Worm (Caenorhabditis elegans) whole organism, midembryonic: ENCODE data around the gene clec-179.

Experiments used
- T22C8.4 ChIP-seq: fragments of 200-800 bp; sonication (Bioruptor generic); IDR thresholded peaks from 2 replicates; pipeline ENCODE4 v1.3.6; 2022; ENCODE audit warnings: missing genetic modification characterization, missing compliant biosample characterization
- cog-1 ChIP-seq: sonication (generic microtip); optimal IDR thresholded peaks from 2 replicates; lab custom pipeline; 2016; ENCODE audit warnings: missing genetic modification characterization, missing compliant biosample characterization
- flt-1 ChIP-seq: fragments of 200-800 bp; sonication (Bioruptor generic); IDR thresholded peaks from 2 replicates; pipeline ENCODE4 v1.3.6; 2022; ENCODE audit warnings: missing genetic modification characterization, missing compliant biosample characterization
- klf-2 ChIP-seq: fragments of 200-800 bp; sonication (Bioruptor generic); conservative IDR thresholded peaks from 2 replicates; pipeline ENCODE4 v1.3.6; 2022; ENCODE audit warnings: missing genetic modification reagents, missing genetic modification characterization, missing compliant biosample characterization
- med-1 ChIP-seq: sonication (generic microtip); optimal IDR thresholded peaks from 2 replicates; lab custom pipeline; 2017; ENCODE audit warnings: missing genetic modification characterization, mild to moderate bottlenecking, missing compliant biosample characterization, antibody characterized with exemption, missing genetic modification reagents; ENCODE audit not compliant: insufficient read depth
- ref-1 ChIP-seq: fragments of 200-800 bp; sonication (Bioruptor generic); conservative IDR thresholded peaks from 2 replicates; pipeline ENCODE4 v1.3.6; 2022; ENCODE audit warnings: missing genetic modification reagents, missing genetic modification characterization, missing compliant biosample characterization
- tab-1 ChIP-seq: fragments of 200-800 bp; sonication (Bioruptor generic); IDR thresholded peaks from 2 replicates; pipeline ENCODE4 v1.3.6; 2022; ENCODE audit warnings: missing genetic modification characterization, missing compliant biosample characterization
- ztf-23 ChIP-seq: fragments of 200-800 bp; sonication (Bioruptor generic); IDR thresholded peaks from 2 replicates; pipeline ENCODE4 v1.3.6; 2022; ENCODE audit warnings: missing genetic modification reagents, missing genetic modification characterization, missing compliant biosample characterization
- ztf-29 ChIP-seq: fragments of 200-800 bp; sonication (Bioruptor generic); IDR thresholded peaks from 2 replicates; pipeline ENCODE4 v1.3.6; 2022; ENCODE audit warnings: missing genetic modification reagents, missing genetic modification characterization, missing compliant biosample characterization

The clec-179 gene

DNA sequence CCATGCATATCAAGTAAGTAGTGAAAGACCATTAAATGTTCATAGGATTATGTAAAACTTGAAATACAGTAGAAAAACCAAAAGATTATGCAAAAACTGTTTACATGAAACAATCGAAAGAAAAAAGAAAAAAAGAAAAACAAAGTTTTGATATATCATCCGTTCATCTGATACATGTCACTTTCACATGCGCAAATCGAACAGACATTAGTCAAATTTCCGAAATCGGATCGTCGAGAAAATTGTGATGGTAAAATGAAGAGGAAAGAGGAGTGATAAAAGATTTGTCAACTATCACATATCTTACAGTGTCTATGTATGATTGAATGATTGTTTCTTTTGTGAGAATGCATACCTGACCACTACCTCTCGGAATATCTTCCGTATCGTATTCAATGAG lies 24.5 kb upstream of the clec-179 start:
- no peak for TF ChIP-seq ztf-23 (GFP tag; lab: Robert Waterston, UW)
- no peak for TF ChIP-seq med-1 (GFP tag; lab: Kevin White, UChicago)
- TF ChIP-seq tab-1 (GFP tag; lab: Robert Waterston, UW) = no peak
- TF ChIP-seq ztf-29 (GFP tag; lab: Robert Waterston, UW) = no peak
- no peak for TF ChIP-seq klf-2
- TF ChIP-seq T22C8.4 (GFP tag; lab: Robert Waterston, UW) = no peak
- TF ChIP-seq ref-1 (GFP tag; lab: Robert Waterston, UW) = no peak
- no peak for TF ChIP-seq cog-1 (tag; lab: Kevin White, UChicago)
- no peak for TF ChIP-seq flt-1

DNA sequence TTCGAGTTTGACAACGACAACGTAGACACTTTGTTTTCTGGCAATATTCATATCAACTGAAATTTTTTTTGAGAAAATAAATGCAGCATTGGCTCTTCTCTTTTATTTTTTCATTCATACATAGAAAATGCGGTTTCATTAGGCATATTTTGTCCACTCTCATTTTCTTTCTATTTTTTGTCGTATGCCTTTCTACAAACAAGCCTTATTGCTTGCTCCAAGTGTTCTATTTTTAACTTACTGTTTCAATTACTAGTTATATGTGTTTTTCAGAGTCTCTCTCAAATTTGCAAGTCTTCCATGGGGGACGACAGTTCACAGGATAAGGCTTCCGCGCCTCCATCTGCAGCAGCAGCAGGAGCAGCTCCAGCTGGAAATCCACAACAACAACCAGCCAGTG lies 21.5 kb upstream of the clec-179 start, which contains the start of gene kcc-1:
Gene kcc-1 (plus strand): TSS at position 301 of the 400 bp plus-strand sequence.
- TF ChIP-seq flt-1 = no peak
- no peak for TF ChIP-seq ztf-23 (GFP tag; lab: Robert Waterston, UW)
- no peak for TF ChIP-seq ztf-29 (GFP tag; lab: Robert Waterston, UW)
- no peak for TF ChIP-seq T22C8.4 (GFP tag; lab: Robert Waterston, UW)
- no peak for TF ChIP-seq cog-1 (tag; lab: Kevin White, UChicago)
- no peak for TF ChIP-seq med-1 (GFP tag; lab: Kevin White, UChicago)
- no peak for TF ChIP-seq ref-1 (GFP tag; lab: Robert Waterston, UW)
- TF ChIP-seq klf-2 = no peak
- TF ChIP-seq tab-1 (GFP tag; lab: Robert Waterston, UW) = no peak

DNA sequence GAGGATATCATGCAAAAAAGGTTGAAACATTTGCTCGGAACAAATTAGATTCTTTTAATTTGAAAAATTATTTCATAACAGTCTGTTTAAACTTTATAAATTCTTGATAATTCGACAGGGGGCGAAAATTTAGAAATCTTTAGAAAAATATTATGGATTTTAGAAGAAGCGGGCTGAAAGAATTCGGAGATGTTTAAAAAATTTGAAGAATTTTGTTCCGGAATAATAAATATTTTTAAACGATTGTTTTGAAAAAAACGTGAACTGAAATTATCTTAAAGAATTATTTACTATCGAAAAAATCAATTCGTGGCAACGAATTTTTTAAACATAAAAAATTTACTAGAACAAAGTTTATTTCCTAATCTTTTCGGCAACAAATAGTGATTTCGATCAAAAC lies 19.2 kb upstream of the clec-179 start, which contains the start of gene R13A1.3:
Gene R13A1.3 (plus strand): TSS at position 301 of the 400 bp plus-strand sequence.
- TF ChIP-seq med-1 (GFP tag; lab: Kevin White, UChicago) (no peak), klf-2 (no peak), cog-1 (tag; lab: Kevin White, UChicago) (no peak), tab-1 (GFP tag; lab: Robert Waterston, UW) (no peak), ztf-29 (GFP tag; lab: Robert Waterston, UW) (no peak), ref-1 (GFP tag; lab: Robert Waterston, UW) (no peak), ztf-23 (GFP tag; lab: Robert Waterston, UW) (no peak), T22C8.4 (GFP tag; lab: Robert Waterston, UW) (no peak), flt-1 (no peak)

DNA sequence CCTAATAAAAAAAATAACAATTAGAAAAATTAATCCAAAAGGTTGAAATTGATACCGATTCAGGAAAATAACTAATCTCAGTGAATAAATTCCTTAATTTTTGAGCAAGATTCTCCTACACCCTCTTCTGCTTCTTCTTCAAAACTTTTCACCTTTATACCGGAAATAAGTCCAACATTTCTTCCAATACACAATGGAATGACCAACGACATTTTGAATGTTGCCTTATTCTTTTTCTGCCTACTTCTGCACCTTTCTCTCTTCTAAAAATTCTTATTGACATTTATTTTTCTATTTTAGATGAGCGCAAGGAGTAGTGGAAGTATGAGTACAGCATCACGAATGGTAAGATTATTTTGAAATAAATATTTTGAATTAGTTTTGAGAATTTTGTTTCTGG lies 12.4 kb upstream of the clec-179 start, which contains the start of gene unc-8:
Gene unc-8 (plus strand): TSS at position 301 of the 400 bp plus-strand sequence.
- TF ChIP-seq ref-1 (GFP tag; lab: Robert Waterston, UW) = no peak
- no peak for TF ChIP-seq ztf-23 (GFP tag; lab: Robert Waterston, UW)
- no peak for TF ChIP-seq ztf-29 (GFP tag; lab: Robert Waterston, UW)
- no peak for TF ChIP-seq T22C8.4 (GFP tag; lab: Robert Waterston, UW)
- TF ChIP-seq tab-1 (GFP tag; lab: Robert Waterston, UW) = no peak
- TF ChIP-seq med-1 (GFP tag; lab: Kevin White, UChicago) = no peak
- no peak for TF ChIP-seq flt-1
- no peak for TF ChIP-seq klf-2
- TF ChIP-seq cog-1 (tag; lab: Kevin White, UChicago) = no peak

DNA sequence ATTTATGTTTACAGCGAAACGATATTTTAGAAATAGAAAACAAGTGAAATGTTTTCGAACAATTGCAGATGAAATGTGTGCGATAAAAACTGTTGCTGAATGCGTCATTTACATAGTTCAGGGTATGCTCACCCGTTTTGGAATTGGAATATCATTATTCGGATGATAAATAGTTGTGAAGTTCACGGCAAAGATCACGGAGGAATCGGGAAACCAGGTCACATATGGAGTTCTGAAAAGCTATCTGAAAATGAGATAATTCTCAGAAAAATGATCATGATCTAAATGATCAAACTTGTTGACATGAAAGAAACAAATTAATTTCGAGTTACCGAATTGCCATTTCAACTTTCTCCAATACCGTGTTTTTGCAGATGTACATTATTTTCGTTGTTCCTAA lies 11.2 kb upstream of the clec-179 start, which contains the start of gene best-16:
Gene best-16 (minus strand): TSS at position 101 of the 400 bp plus-strand sequence.
- TF ChIP-seq tab-1 (GFP tag; lab: Robert Waterston, UW) (no peak), flt-1 (no peak), ztf-29 (GFP tag; lab: Robert Waterston, UW) (no peak), cog-1 (tag; lab: Kevin White, UChicago) (no peak)

DNA sequence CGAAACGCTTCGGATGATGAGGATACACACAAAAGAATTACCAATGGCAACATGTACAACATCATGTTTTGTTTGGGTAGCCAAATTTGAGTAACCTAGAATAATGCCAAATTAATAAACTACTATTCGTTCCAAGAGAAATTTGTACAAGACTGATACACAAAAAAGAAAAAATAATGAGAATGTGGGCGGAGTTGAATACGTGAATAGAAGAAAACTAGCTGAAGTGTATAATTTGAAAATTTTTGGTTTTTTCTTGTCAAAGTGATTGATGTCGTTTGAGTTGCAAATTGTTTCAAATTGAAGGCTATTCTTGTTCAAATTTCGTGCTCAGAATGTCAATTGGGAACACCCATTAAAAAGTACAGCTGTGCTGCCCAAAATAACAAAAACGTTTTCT lies 7.2 kb upstream of the clec-179 start, which contains the start of gene R13A1.5:
Gene R13A1.5 (minus strand): TSS at position 101 of the 400 bp plus-strand sequence.
- TF ChIP-seq klf-2 (no peak), ref-1 (GFP tag; lab: Robert Waterston, UW) (no peak), ztf-29 (GFP tag; lab: Robert Waterston, UW) (no peak), tab-1 (GFP tag; lab: Robert Waterston, UW) (no peak), T22C8.4 (GFP tag; lab: Robert Waterston, UW) (no peak)

ce11 chrIV:7190409-7190808 lies 5.9 kb upstream of the clec-179 start:
- TF ChIP-seq tab-1 (GFP tag; lab: Robert Waterston, UW) = no peak
- no peak for TF ChIP-seq T22C8.4 (GFP tag; lab: Robert Waterston, UW)
- TF ChIP-seq klf-2 = no peak
- no peak for TF ChIP-seq ref-1 (GFP tag; lab: Robert Waterston, UW)
- no peak for TF ChIP-seq med-1 (GFP tag; lab: Kevin White, UChicago)
- no peak for TF ChIP-seq ztf-29 (GFP tag; lab: Robert Waterston, UW)
- TF ChIP-seq ztf-23 (GFP tag; lab: Robert Waterston, UW) = no peak
- TF ChIP-seq flt-1 = no peak
- TF ChIP-seq cog-1 (tag; lab: Kevin White, UChicago) = no peak

DNA sequence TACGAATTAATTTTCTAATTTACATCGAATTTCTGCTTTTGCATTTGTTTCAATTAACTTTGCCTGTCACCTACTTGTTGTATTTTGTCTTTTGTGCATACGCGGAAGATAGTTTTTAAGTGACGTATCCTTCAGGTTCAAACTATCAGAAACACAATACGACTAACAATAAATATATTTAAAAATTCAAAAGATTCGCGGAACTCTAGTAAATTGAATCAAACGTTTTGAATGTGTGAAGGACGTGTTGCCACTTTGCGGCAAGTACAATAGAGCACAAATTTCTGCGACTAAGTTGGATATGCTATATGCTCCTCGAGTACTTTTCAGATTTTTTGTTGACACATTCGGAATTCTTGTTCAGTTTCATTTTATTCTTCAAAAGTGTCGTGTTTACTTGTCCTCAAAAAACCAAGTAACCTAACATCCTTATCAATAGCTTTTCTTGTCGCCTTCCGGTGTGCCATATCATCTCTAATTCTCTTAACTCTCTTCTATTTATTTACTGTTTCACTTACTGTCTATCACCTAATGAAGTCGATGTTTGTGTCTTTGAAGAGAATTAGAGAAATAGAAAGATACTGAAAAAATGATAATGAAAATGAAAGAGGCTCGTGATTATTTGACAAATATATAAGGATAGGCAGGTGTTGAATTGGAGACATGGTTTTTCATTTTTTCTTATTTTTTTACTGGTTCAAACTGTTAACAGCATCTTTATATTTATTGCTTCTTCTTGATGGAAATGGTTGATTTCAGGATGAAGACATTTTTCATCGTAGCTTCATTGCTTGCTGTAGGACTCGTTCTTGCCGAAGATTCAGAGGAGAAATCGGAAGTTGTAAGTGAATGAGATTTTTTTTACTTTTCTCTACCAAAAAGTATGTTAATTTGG lies 4.3 kb upstream of the clec-179 start, which contains the start of gene srlf-7:
Gene srlf-7 (plus strand): TSS at position 760 of the 895 bp plus-strand sequence.
- no peak for TF ChIP-seq ref-1 (GFP tag; lab: Robert Waterston, UW)
- no peak for TF ChIP-seq klf-2
- TF ChIP-seq flt-1 = no peak
- no peak for TF ChIP-seq tab-1 (GFP tag; lab: Robert Waterston, UW)
- no peak for TF ChIP-seq T22C8.4 (GFP tag; lab: Robert Waterston, UW)
- no peak for TF ChIP-seq ztf-23 (GFP tag; lab: Robert Waterston, UW)
- no peak for TF ChIP-seq med-1 (GFP tag; lab: Kevin White, UChicago)
- no peak for TF ChIP-seq cog-1 (tag; lab: Kevin White, UChicago)
- TF ChIP-seq ztf-29 (GFP tag; lab: Robert Waterston, UW) = no peak

DNA sequence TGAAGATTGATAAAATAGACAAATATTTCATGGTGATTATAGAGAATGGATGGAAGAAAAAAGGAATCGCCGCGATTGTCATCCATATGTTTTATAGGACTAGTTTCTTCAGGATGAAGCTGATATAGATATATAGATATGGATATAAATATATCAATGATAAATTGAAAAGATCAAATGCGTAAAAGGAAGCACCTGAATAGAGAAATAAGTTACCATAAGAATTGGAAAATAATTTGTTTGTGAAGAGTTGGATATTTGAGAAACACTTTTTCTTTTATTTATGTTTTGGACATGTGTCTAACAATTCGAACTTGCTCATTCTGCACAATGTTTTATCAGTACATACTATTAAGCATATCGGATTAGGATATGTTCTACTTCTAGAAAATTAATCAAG lies 3.5 kb upstream of the clec-179 start, which contains the start of gene C42D4.13:
Gene C42D4.13 (minus strand): TSS at position 101 of the 400 bp plus-strand sequence.
- TF ChIP-seq ref-1 (GFP tag; lab: Robert Waterston, UW) (no peak), tab-1 (GFP tag; lab: Robert Waterston, UW) (no peak), T22C8.4 (GFP tag; lab: Robert Waterston, UW) (no peak)
